Worm (Caenorhabditis elegans): Measurements from ENCODE around the gene K02E7.11.
"Not testable (repeated sequence)": the region's sequence is repeated elsewhere in the genome, so short reads cannot be mapped to it uniquely, and the experiment has no call there.

K02E7.11 gene

ce11 chrII:1066907-1067306 lies 8.4 kb downstream of the K02E7.11 start, which contains the start of gene K02E7.10:
TSS of gene K02E7.10 (minus strand) at chrII:1067007.
- no peak for TF ChIP-seq eor-1 (tag; optimal IDR thresholded peaks at IDR 0.05)

ce11 chrII:1063926-1064325 lies 11.4 kb downstream of the K02E7.11 start:
- TF ChIP-seq elt-2 (tag; optimal IDR thresholded peaks at IDR 0.05), result peak; percentile 52
- TF ChIP-seq ZK546.5 (tag; optimal IDR thresholded peaks at IDR 0.05), result no peak

- not testable (repeated sequence) for TF ChIP-seq nhr-77 (tag; optimal IDR thresholded peaks at IDR 0.05); fos-1 (tag; optimal IDR thresholded peaks at IDR 0.05); unc-62 (GFP tag; optimal IDR thresholded peaks at IDR 0.05)
Measured at ce11 chrII:1060702-1061101, 14.6 kb downstream of the K02E7.11 start, which contains the start of gene btb-10. TSS of gene btb-10 (minus strand) at chrII:1060802.

- TF ChIP-seq zag-1 (tag; optimal IDR thresholded peaks at IDR 0.05) (no peak), nhr-43 (tag; optimal IDR thresholded peaks at IDR 0.05; ENCODE audit: poor library complexity, severe bottlenecking) (no peak), egl-5 (tag; optimal IDR thresholded peaks at IDR 0.05) (no peak), nhr-12 (tag; optimal IDR thresholded peaks at IDR 0.05) (no peak), elt-2 (tag; optimal IDR thresholded peaks at IDR 0.05) (peak; percentile 97), lin-39 (tag; optimal IDR thresholded peaks at IDR 0.05) (no peak), snpc-4 (tag; optimal IDR thresholded peaks at IDR 0.05) (no peak), ceh-9 (tag; optimal IDR thresholded peaks at IDR 0.05) (no peak), jun-1 (tag; optimal IDR thresholded peaks at IDR 0.05) (peak; percentile 44), nhr-237 (tag; optimal IDR thresholded peaks at IDR 0.05) (no peak), lin-15B (tag; optimal IDR thresholded peaks at IDR 0.05) (no peak), nhr-76 (tag; optimal IDR thresholded peaks at IDR 0.05) (no peak), unc-62 (GFP tag; optimal IDR thresholded peaks at IDR 0.05) (no peak), pha-4 (tag; optimal IDR thresholded peaks at IDR 0.05) (peak; percentile 46), eor-1 (tag; optimal IDR thresholded peaks at IDR 0.05) (no peak), pqm-1 (tag; optimal IDR thresholded peaks at IDR 0.05) (peak; percentile 85), egl-27 (tag; optimal IDR thresholded peaks at IDR 0.05) (no peak)
Measured at ce11 chrII:1056844-1057243, 18.5 kb downstream of the K02E7.11 start.

- not testable (repeated sequence) for TF ChIP-seq unc-39, daf-12, ztf-11 (tag; optimal IDR thresholded peaks at IDR 0.05)
Measured at ce11 chrII:1054724-1055123, 20.6 kb downstream of the K02E7.11 start, which contains the start of gene K02E7.7. TSS of gene K02E7.7 (plus strand) at chrII:1055024.

ce11 chrII:1049849-1050248 lies 25.5 kb downstream of the K02E7.11 start, which contains the start of gene fbxb-40:
TSS of gene fbxb-40 (minus strand) at chrII:1049949.
- TF ChIP-seq elt-1 (tag; optimal IDR thresholded peaks at IDR 0.05) (no peak), ztf-11 (tag; optimal IDR thresholded peaks at IDR 0.05) (no peak), snpc-4 (tag; optimal IDR thresholded peaks at IDR 0.05) (no peak), eor-1 (tag; optimal IDR thresholded peaks at IDR 0.05) (no peak), ceh-16 (tag; optimal IDR thresholded peaks at IDR 0.05) (no peak), elt-3 (tag; optimal IDR thresholded peaks at IDR 0.05) (no peak), unc-39 (tag; optimal IDR thresholded peaks at IDR 0.05) (no peak), unc-62 (GFP tag; optimal IDR thresholded peaks at IDR 0.05) (no peak)

- TF ChIP-seq sea-2 (GFP tag; optimal IDR thresholded peaks at IDR 0.05) (no peak), R02D3.7 (tag; optimal IDR thresholded peaks at IDR 0.05) (no peak)
Measured at ce11 chrII:1046937-1047336, 28.4 kb downstream of the K02E7.11 start.

ce11 chrII:1045692-1046091 lies 29.6 kb downstream of the K02E7.11 start, which contains the start of gene str-148:
TSS of gene str-148 (plus strand) at chrII:1045992.
- TF ChIP-seq snpc-4 (tag; optimal IDR thresholded peaks at IDR 0.05) (no peak), ceh-82 (tag; optimal IDR thresholded peaks at IDR 0.05) (no peak), nhr-67 (tag; optimal IDR thresholded peaks at IDR 0.05) (no peak), nhr-25 (tag; optimal IDR thresholded peaks at IDR 0.05) (no peak), nhr-12 (tag; optimal IDR thresholded peaks at IDR 0.05) (no peak), daf-12 (tag; optimal IDR thresholded peaks at IDR 0.05) (no peak), jun-1 (tag; optimal IDR thresholded peaks at IDR 0.05) (no peak), fkh-10 (GFP tag; optimal IDR thresholded peaks at IDR 0.05) (no peak)

Measured in whole organism, L3 larva.